Worm (Caenorhabditis elegans) whole organism, L4 larva: ENCODE data around the gene B0348.2.

ENCODE experiments used
- D1046.2 ChIP-seq: fragments of 200-800 bp; sonication (Bioruptor generic); IDR thresholded peaks from 2 replicates; pipeline ENCODE4 v1.3.6; 2022; ENCODE audit warnings: missing genetic modification characterization, missing compliant biosample characterization
- F10B5.3 ChIP-seq: sonication (generic microtip); optimal IDR thresholded peaks from 2 replicates; lab custom pipeline; 2016; ENCODE audit warnings: mild to moderate bottlenecking, missing genetic modification characterization, missing compliant biosample characterization
- F26F4.8 ChIP-seq: fragments of 200-800 bp; sonication (Bioruptor generic); conservative IDR thresholded peaks from 2 replicates; pipeline ENCODE4 v1.3.6; 2022; ENCODE audit warnings: missing genetic modification characterization, missing compliant biosample characterization
- R02D3.7 ChIP-seq: fragments of 150-350 bp; sonication (generic microtip); optimal IDR thresholded peaks from 3 replicates; lab custom pipeline; 2014; ENCODE audit warnings: missing biosample characterization, missing genetic modification characterization
- T26A8.4 ChIP-seq: fragments of 200-800 bp; sonication (Bioruptor generic); IDR thresholded peaks from 2 replicates; pipeline ENCODE4 v1.3.6; 2022; ENCODE audit warnings: missing genetic modification characterization, missing compliant biosample characterization
- Y105C5A.15 ChIP-seq: fragments of 200-800 bp; sonication (Bioruptor generic); IDR thresholded peaks from 2 replicates; pipeline ENCODE4 v1.3.6; 2022; ENCODE audit warnings: missing genetic modification characterization, missing compliant biosample characterization
- Y75B8A.6 ChIP-seq: fragments of 200-800 bp; sonication (Bioruptor generic); IDR thresholded peaks from 2 replicates; pipeline ENCODE4 v1.3.6; 2022; ENCODE audit warnings: missing genetic modification reagents, missing genetic modification characterization, missing compliant biosample characterization
- aha-1 ChIP-seq: fragments of 150-350 bp; peaks from one replicate; lab custom pipeline; 2014; ENCODE audit warnings: missing biosample characterization, missing genetic modification characterization
- daf-16 ChIP-seq, 3 experiments: sonication (generic microtip); optimal IDR thresholded peaks; 2 replicates each; lab custom pipeline; 2016 to 2017; ENCODE audit warnings: missing genetic modification characterization in 3 of 3, missing genetic modification reagents in 3 of 3, mild to moderate bottlenecking in 2 of 3, missing compliant biosample characterization in 2 of 3, missing biosample characterization in 1 of 3, moderate library complexity in 1 of 3
- daf-8 ChIP-seq: fragments of 200-800 bp; sonication (Bioruptor generic); IDR thresholded peaks from 2 replicates; pipeline ENCODE4 v1.3.6; 2022; ENCODE audit warnings: missing genetic modification characterization, missing compliant biosample characterization
- dmd-9 ChIP-seq: fragments of 200-800 bp; sonication (Bioruptor generic); IDR thresholded peaks from 2 replicates; pipeline ENCODE4 v1.3.6; 2022; ENCODE audit warnings: missing genetic modification reagents, missing genetic modification characterization, missing compliant biosample characterization
- egl-27 ChIP-seq: sonication (generic microtip); optimal IDR thresholded peaks from 3 replicates; lab custom pipeline; 2017; ENCODE audit warnings: missing biosample characterization, missing genetic modification reagents, missing genetic modification characterization
- egl-43 ChIP-seq: fragments of 200-800 bp; sonication (Bioruptor generic); IDR thresholded peaks from 2 replicates; pipeline ENCODE4 v1.3.6; 2022; ENCODE audit warnings: missing genetic modification reagents, missing genetic modification characterization, missing compliant biosample characterization
- fos-1 ChIP-seq: fragments of 150-350 bp; optimal IDR thresholded peaks from 2 replicates; lab custom pipeline; 2014; ENCODE audit warnings: missing biosample characterization, missing genetic modification characterization
- gei-8 ChIP-seq: fragments of 200-800 bp; sonication (Bioruptor generic); optimal IDR thresholded peaks from 2 replicates; lab custom pipeline; 2018; ENCODE audit warnings: mild to moderate bottlenecking, missing genetic modification characterization, missing compliant biosample characterization
- lin-29 ChIP-seq: fragments of 200-800 bp; sonication (Bioruptor generic); IDR thresholded peaks from 2 replicates; pipeline ENCODE4 v1.3.6; 2022; ENCODE audit warnings: missing genetic modification reagents, missing genetic modification characterization, missing compliant biosample characterization
- mep-1 ChIP-seq: fragments of 150-350 bp; sonication (generic microtip); optimal IDR thresholded peaks from 3 replicates; lab custom pipeline; 2014; ENCODE audit warnings: missing biosample characterization, missing genetic modification characterization
- mes-2 ChIP-seq: sonication (generic microtip); optimal IDR thresholded peaks from 2 replicates; lab custom pipeline; 2016; ENCODE audit warnings: missing genotype, mild to moderate bottlenecking, missing genetic modification characterization, missing compliant biosample characterization; ENCODE audit not compliant: poor library complexity, severe bottlenecking
- nhr-25 ChIP-seq: sonication (generic microtip); optimal IDR thresholded peaks from 2 replicates; lab custom pipeline; 2017; ENCODE audit warnings: missing genetic modification characterization, mild to moderate bottlenecking, missing compliant biosample characterization, antibody characterized with exemption, moderate library complexity, borderline replicate concordance; ENCODE audit not compliant: insufficient read depth
- nhr-28 ChIP-seq: fragments of 150-350 bp; optimal IDR thresholded peaks from 2 replicates; lab custom pipeline; 2014; ENCODE audit warnings: missing biosample characterization, missing genetic modification characterization
- nhr-41 ChIP-seq: fragments of 200-800 bp; sonication (Bioruptor generic); IDR thresholded peaks from 2 replicates; pipeline ENCODE4 v1.3.6; 2022; ENCODE audit warnings: missing genetic modification reagents, missing genetic modification characterization, missing compliant biosample characterization
- nhr-42 ChIP-seq: fragments of 200-800 bp; sonication (Bioruptor generic); IDR thresholded peaks from 2 replicates; pipeline ENCODE4 v1.3.6; 2022; ENCODE audit warnings: missing genetic modification characterization, missing compliant biosample characterization
- nhr-48 ChIP-seq: sonication (generic microtip); optimal IDR thresholded peaks from 2 replicates; lab custom pipeline; 2016; ENCODE audit warnings: mild to moderate bottlenecking, missing genetic modification characterization, missing compliant biosample characterization
- pha-4 ChIP-seq, 2 experiments: fragments of 150-350 bp in 1 of 2; fragments of 200-800 bp in 1 of 2; sonication (Bioruptor generic) in 1 of 2; IDR thresholded peaks in 1 of 2; optimal IDR thresholded peaks in 1 of 2; 2 replicates each; pipeline versions ENCODE4 v1.3.6 to Lab custom; 2014 to 2022; ENCODE audit warnings: missing genetic modification characterization in 2 of 2, missing genetic modification reagents in 2 of 2, missing biosample characterization in 1 of 2, missing compliant biosample characterization in 1 of 2
- php-3 ChIP-seq: fragments of 200-800 bp; sonication (Bioruptor generic); IDR thresholded peaks from 2 replicates; pipeline ENCODE4 v1.3.6; 2022; ENCODE audit warnings: missing genetic modification reagents, missing genetic modification characterization, missing compliant biosample characterization
- rbr-2 ChIP-seq: sonication (generic microtip); optimal IDR thresholded peaks from 2 replicates; lab custom pipeline; 2016; ENCODE audit warnings: missing genotype, missing genetic modification characterization, missing compliant biosample characterization
- sdz-12 ChIP-seq: fragments of 200-800 bp; sonication (Bioruptor generic); optimal IDR thresholded peaks from 2 replicates; lab custom pipeline; 2018; ENCODE audit warnings: mild to moderate bottlenecking, missing genetic modification characterization, missing compliant biosample characterization
- set-16 ChIP-seq: fragments of 200-800 bp; sonication (Bioruptor generic); IDR thresholded peaks from 2 replicates; pipeline ENCODE4 v1.3.6; 2022; ENCODE audit warnings: missing genetic modification reagents, missing genetic modification characterization, missing compliant biosample characterization
- snpc-1.2 ChIP-seq: fragments of 200-800 bp; sonication (Bioruptor generic); IDR thresholded peaks from 2 replicates; pipeline ENCODE4 v1.3.6; 2022; ENCODE audit warnings: missing genetic modification reagents, missing genetic modification characterization, missing compliant biosample characterization
- spr-3 ChIP-seq: fragments of 200-800 bp; sonication (Bioruptor generic); optimal IDR thresholded peaks from 2 replicates; lab custom pipeline; 2018; ENCODE audit warnings: mild to moderate bottlenecking, missing genetic modification characterization, missing compliant biosample characterization
- unc-62 ChIP-seq, 3 experiments: fragments of 150-350 bp in 1 of 3; sonication (generic microtip); optimal IDR thresholded peaks in 2 of 3; peaks in 1 of 3; 1 replicate in 1 of 3; 2 replicates in 2 of 3; lab custom pipeline; 2014 to 2017; ENCODE audit warnings: missing biosample characterization in 3 of 3, missing genetic modification characterization in 3 of 3, missing genetic modification reagents in 3 of 3, missing genotype in 1 of 3
- zag-1 ChIP-seq: fragments of 150-350 bp; optimal IDR thresholded peaks from 2 replicates; lab custom pipeline; 2014; ENCODE audit warnings: missing biosample characterization, missing genetic modification characterization
- zfp-2 ChIP-seq: sonication (generic microtip); optimal IDR thresholded peaks from 2 replicates; lab custom pipeline; 2016; ENCODE audit warnings: mild to moderate bottlenecking, missing genetic modification characterization, missing compliant biosample characterization
- zfp-3 ChIP-seq: fragments of 200-800 bp; sonication (Bioruptor generic); conservative IDR thresholded peaks from 2 replicates; pipeline ENCODE4 v1.3.6; 2022; ENCODE audit warnings: missing genetic modification reagents, missing genetic modification characterization, missing compliant biosample characterization
- ztf-11 ChIP-seq: fragments of 150-350 bp; optimal IDR thresholded peaks from 2 replicates; lab custom pipeline; 2014; ENCODE audit warnings: missing biosample characterization, missing genetic modification characterization

B0348.2 gene

ce11 chrV:53286-53685 lies 8.2 kb downstream of the B0348.2 start (continued):
- TF ChIP-seq zfp-3 (GFP tag; lab: Robert Waterston, UW), result 0 out of 2 replicates have a peak, but pooled peaks have one; percentile 52
- TF ChIP-seq spr-3 (GFP tag; lab: Kevin White, UChicago), result peak; percentile 17
- TF ChIP-seq D1046.2, result peak; percentile 87
- no peak for TF ChIP-seq nhr-25 (tag; lab: Kevin White, UChicago)
- TF ChIP-seq nhr-41 (GFP tag; lab: Robert Waterston, UW), result 0 out of 2 replicates have a peak, but pooled peaks have one; percentile 76
- peak; percentile 76 for TF ChIP-seq php-3 (GFP tag; lab: Robert Waterston, UW)
- TF ChIP-seq F10B5.3 (tag; lab: Kevin White, UChicago), result peak; percentile 39
- no peak for TF ChIP-seq zag-1 (tag; lab: Kevin White, UChicago)
- 0 out of 2 replicates have a peak, but pooled peaks have one; percentile 56 for TF ChIP-seq Y105C5A.15 (GFP tag; lab: Robert Waterston, UW)
- peak; percentile 86 for TF ChIP-seq Y75B8A.6 (GFP tag; lab: Robert Waterston, UW)

- TF ChIP-seq rbr-2 (tag; lab: Kevin White, UChicago) (no peak), mes-2 (no peak), unc-62 (GFP tag; optimal IDR thresholded peaks at IDR 0.05 in 1 of 2; lab: Kevin White, UChicago) (no peak), unc-62 (tag; optimal IDR thresholded peaks at IDR 0.05; lab: Kevin White, UChicago) (no peak), F26F4.8 (no peak), nhr-42 (GFP tag; lab: Robert Waterston, UW) (no peak), R02D3.7 (tag; lab: Kevin White, UChicago) (no peak), mep-1 (tag; lab: Kevin White, UChicago) (no peak), daf-8 (GFP tag; lab: Robert Waterston, UW) (no peak), ztf-11 (tag; lab: Kevin White, UChicago) (no peak), T26A8.4 (GFP tag; lab: Robert Waterston, UW) (no peak), gei-8 (GFP tag; lab: Kevin White, UChicago) (no peak), sdz-12 (GFP tag; lab: Kevin White, UChicago) (no peak), dmd-9 (GFP tag; lab: Robert Waterston, UW) (no peak)
Observed at ce11 chrV:55946-56345, 10.8 kb downstream of the B0348.2 start, which contains the start of gene srt-52. srt-52 (minus strand) TSS chrV:56046.

ce11 chrV:58971-59370 lies 13.9 kb downstream of the B0348.2 start, which contains the start of gene cyp-29A3:
cyp-29A3 (plus strand) TSS chrV:59239.
- no peak for TF ChIP-seq daf-16 (GFP tag; optimal IDR thresholded peaks at IDR 0.05; lab: Kevin White, UChicago)
- peak; percentile 48 for TF ChIP-seq daf-16 (tag; optimal IDR thresholded peaks at IDR 0.05; lab: Kevin White, UChicago)
- TF ChIP-seq nhr-28 (tag; lab: Kevin White, UChicago), result peak; percentile 94
- TF ChIP-seq fos-1, result no peak
- no peak for TF ChIP-seq nhr-48 (tag; lab: Kevin White, UChicago)

- TF ChIP-seq fos-1, result no peak
- 0 out of 2 replicates have a peak, but pooled peaks have one; percentile 18 for TF ChIP-seq lin-29 (GFP tag; lab: Robert Waterston, UW)
- TF ChIP-seq snpc-1.2 (GFP tag; lab: Robert Waterston, UW), result 0 out of 2 replicates have a peak, but pooled peaks have one; percentile 46
- TF ChIP-seq pha-4 (GFP tag; IDR thresholded peaks at IDR 0.05; lab: Robert Waterston, UW), result 0 out of 2 replicates have a peak, but pooled peaks have one; percentile 6
- no peak for TF ChIP-seq pha-4 (tag; optimal IDR thresholded peaks at IDR 0.05; lab: Kevin White, UChicago)
- peak; percentile 25 for TF ChIP-seq aha-1
- no peak for TF ChIP-seq zfp-2
- TF ChIP-seq F26F4.8, result 0 out of 2 replicates have a peak, but pooled peaks have one; percentile 45
- TF ChIP-seq egl-43, result peak; percentile 70
- TF ChIP-seq egl-27 (tag; lab: Kevin White, UChicago), result no peak
- peak; percentile 92 for TF ChIP-seq set-16
Observed at ce11 chrV:63887-64286, 18.8 kb downstream of the B0348.2 start.
